Fruit fly (Drosophila melanogaster) whole organism, embryonic: ENCODE results near the gene Grip91.

ENCODE experiments used
- ATbp ChIP-seq: fragments of 200-800 bp; sonication (Bioruptor generic); optimal IDR thresholded peaks from 2 replicates; lab custom pipeline; 2017; ENCODE audit warnings: missing biosample characterization, mild to moderate bottlenecking, missing genetic modification characterization, missing genetic modification reagents
- Atf6 ChIP-seq: fragments of 200-800 bp; sonication (Bioruptor generic); IDR thresholded peaks from 2 replicates; pipeline ENCODE4 v1.3.6; 2022; ENCODE audit warnings: missing biosample characterization, missing genetic modification characterization
- B-H2 ChIP-seq: fragments of 200-800 bp; sonication (Bioruptor generic); optimal IDR thresholded peaks from 2 replicates; lab custom pipeline; 2018; ENCODE audit warnings: missing biosample characterization, mild to moderate bottlenecking, missing genetic modification characterization
- CG11247 ChIP-seq: fragments of 200-800 bp; sonication (Bioruptor generic); IDR thresholded peaks from 2 replicates; pipeline ENCODE4 v1.3.6; 2022; ENCODE audit warnings: missing biosample characterization, missing genetic modification characterization
- CG11696 ChIP-seq: fragments of 200-800 bp; sonication (Bioruptor generic); IDR thresholded peaks from 2 replicates; pipeline ENCODE4 v1.3.6; 2022; ENCODE audit warnings: missing biosample characterization, missing genetic modification characterization
- CG17186 ChIP-seq: fragments of 200-800 bp; sonication (Bioruptor generic); optimal IDR thresholded peaks from 3 replicates; lab custom pipeline; 2017; ENCODE audit warnings: missing biosample characterization, missing genetic modification reagents, missing genetic modification characterization
- CG17612 ChIP-seq: fragments of 200-800 bp; sonication (Bioruptor generic); IDR thresholded peaks from 2 replicates; pipeline ENCODE4 v1.3.6; 2022; ENCODE audit warnings: missing biosample characterization, missing genetic modification characterization
- CG18764 ChIP-seq: fragments of 200-800 bp; sonication (Bioruptor generic); optimal IDR thresholded peaks from 3 replicates; lab custom pipeline; 2016; ENCODE audit warnings: missing biosample characterization, missing genetic modification characterization
- CG31224 ChIP-seq: fragments of 200-800 bp; sonication (Bioruptor generic); IDR thresholded peaks from 2 replicates; pipeline ENCODE4 v1.3.6; 2022; ENCODE audit warnings: missing biosample characterization, missing genetic modification characterization
- CG31388 ChIP-seq: fragments of 200-800 bp; sonication (Bioruptor generic); optimal IDR thresholded peaks from 2 replicates; lab custom pipeline; 2016; ENCODE audit warnings: missing biosample characterization, missing genetic modification characterization
- CG31441 ChIP-seq: fragments of 200-800 bp; sonication (Bioruptor generic); IDR thresholded peaks from 2 replicates; pipeline ENCODE4 v1.3.6; 2022; ENCODE audit warnings: missing biosample characterization, missing genetic modification characterization
- CG32767 ChIP-seq: fragments of 200-800 bp; sonication (Bioruptor generic); IDR thresholded peaks from 2 replicates; pipeline ENCODE4 v1.3.6; 2022; ENCODE audit warnings: missing biosample characterization, missing genetic modification characterization
- CG5953 ChIP-seq: fragments of 200-800 bp; sonication (Bioruptor generic); IDR thresholded peaks from 2 replicates; pipeline ENCODE4 v1.3.6; 2022; ENCODE audit warnings: missing biosample characterization, missing genetic modification characterization
- CG6765 ChIP-seq: fragments of 200-800 bp; sonication (Bioruptor generic); optimal IDR thresholded peaks from 3 replicates; lab custom pipeline; 2017; ENCODE audit warnings: missing biosample characterization, mild to moderate bottlenecking, missing genetic modification characterization
- CG8290 ChIP-seq, 3 experiments: fragments of 200-800 bp; sonication (Bioruptor generic); optimal IDR thresholded peaks; 2 replicates each; lab custom pipeline; 2016 to 2019; ENCODE audit warnings: missing biosample characterization in 3 of 3, missing genetic modification characterization in 3 of 3, mild to moderate bottlenecking in 2 of 3, moderate library complexity in 1 of 3
- CG8388 ChIP-seq: fragments of 200-800 bp; sonication (Bioruptor generic); optimal IDR thresholded peaks from 2 replicates; lab custom pipeline; 2019; ENCODE audit warnings: missing biosample characterization, mild to moderate bottlenecking, missing genetic modification characterization, moderate library complexity
- Dip2 ChIP-seq: fragments of 200-800 bp; sonication (Bioruptor generic); IDR thresholded peaks from 2 replicates; pipeline ENCODE4 v1.3.6; 2022; ENCODE audit warnings: missing biosample characterization, missing genetic modification characterization
- Dp ChIP-seq: fragments of 200-800 bp; sonication (Bioruptor generic); optimal IDR thresholded peaks from 2 replicates; lab custom pipeline; 2018; ENCODE audit warnings: missing biosample characterization, mild to moderate bottlenecking, missing genetic modification characterization, moderate library complexity
- HHEX ChIP-seq: fragments of 200-800 bp; sonication (Bioruptor generic); optimal IDR thresholded peaks from 3 replicates; lab custom pipeline; 2017; ENCODE audit warnings: missing biosample characterization, mild to moderate bottlenecking, missing genetic modification characterization, missing genetic modification reagents
- Hmr ChIP-seq: fragments of 200-800 bp; sonication (Bioruptor generic); optimal IDR thresholded peaks from 3 replicates; lab custom pipeline; 2017; ENCODE audit warnings: mild to moderate bottlenecking, missing biosample characterization, missing genetic modification reagents, missing genetic modification characterization
- Hr51 ChIP-seq, 2 experiments: fragments of 200-800 bp; sonication (Bioruptor generic); optimal IDR thresholded peaks; 2 replicates in 1 of 2; 3 replicates in 1 of 2; lab custom pipeline; 2016 to 2018; ENCODE audit warnings: missing biosample characterization in 2 of 2, missing genetic modification characterization in 2 of 2, mild to moderate bottlenecking in 1 of 2, moderate library complexity in 1 of 2
- Hsf ChIP-seq: fragments of 200-800 bp; sonication (Bioruptor generic); optimal IDR thresholded peaks from 3 replicates; lab custom pipeline; 2016; ENCODE audit warnings: missing biosample characterization, missing genetic modification characterization
- Max ChIP-seq: fragments of 200-800 bp; sonication (Bioruptor generic); optimal IDR thresholded peaks from 2 replicates; lab custom pipeline; 2016; ENCODE audit warnings: missing biosample characterization, mild to moderate bottlenecking, missing genetic modification characterization
- NK7.1 ChIP-seq: fragments of 200-800 bp; sonication (Bioruptor generic); optimal IDR thresholded peaks from 3 replicates; lab custom pipeline; 2016; ENCODE audit warnings: missing biosample characterization, missing genetic modification characterization
- PHDP ChIP-seq: fragments of 200-800 bp; sonication (Bioruptor generic); optimal IDR thresholded peaks from 3 replicates; lab custom pipeline; 2018; ENCODE audit warnings: missing biosample characterization, mild to moderate bottlenecking, missing genetic modification characterization, moderate library complexity
- Poxn ChIP-seq: fragments of 200-800 bp; sonication (Bioruptor generic); IDR thresholded peaks from 2 replicates; pipeline ENCODE4 v1.3.6; 2022; ENCODE audit warnings: missing biosample characterization, missing genetic modification characterization
- Side ChIP-seq: fragments of 200-800 bp; sonication (Bioruptor generic); optimal IDR thresholded peaks from 2 replicates; lab custom pipeline; 2016; ENCODE audit warnings: missing biosample characterization, missing genetic modification characterization
- Taf1 ChIP-seq: fragments of 200-800 bp; sonication (Bioruptor generic); IDR thresholded peaks from 2 replicates; pipeline ENCODE4 v1.3.6; 2022; ENCODE audit warnings: missing biosample characterization, missing genetic modification characterization
- YL-1 ChIP-seq: fragments of 200-800 bp; sonication (Bioruptor generic); optimal IDR thresholded peaks from 3 replicates; lab custom pipeline; 2017; ENCODE audit warnings: missing biosample characterization, mild to moderate bottlenecking, missing genetic modification characterization
- ab ChIP-seq: fragments of 200-800 bp; sonication (Bioruptor generic); optimal IDR thresholded peaks from 2 replicates; lab custom pipeline; 2016; ENCODE audit warnings: missing biosample characterization, missing genetic modification characterization
- cato ChIP-seq: fragments of 200-800 bp; sonication (Bioruptor generic); optimal IDR thresholded peaks from 2 replicates; lab custom pipeline; 2016; ENCODE audit warnings: missing biosample characterization, missing genetic modification characterization, borderline replicate concordance
- chm ChIP-seq: fragments of 200-800 bp; sonication (Bioruptor generic); IDR thresholded peaks from 2 replicates; pipeline ENCODE4 v1.3.6; 2022; ENCODE audit warnings: missing biosample characterization, missing genetic modification characterization
- croc ChIP-seq: fragments of 200-800 bp; sonication (Bioruptor generic); conservative IDR thresholded peaks from 3 replicates; pipeline ENCODE4 v1.3.6; 2022; ENCODE audit warnings: missing biosample characterization, missing genetic modification characterization
- emc ChIP-seq: fragments of 200-800 bp; sonication (Bioruptor generic); optimal IDR thresholded peaks from 2 replicates; lab custom pipeline; 2016; ENCODE audit warnings: missing biosample characterization, missing genetic modification characterization
- en ChIP-seq: fragments of 200-800 bp; sonication (Bioruptor generic); optimal IDR thresholded peaks from 2 replicates; lab custom pipeline; 2016; ENCODE audit warnings: missing biosample characterization, missing genetic modification characterization
- fd3F ChIP-seq: fragments of 200-800 bp; sonication (Bioruptor generic); optimal IDR thresholded peaks from 2 replicates; lab custom pipeline; 2018; ENCODE audit warnings: missing biosample characterization, mild to moderate bottlenecking, missing genetic modification characterization, moderate library complexity
- fd96Cb ChIP-seq: fragments of 200-800 bp; sonication (Bioruptor generic); optimal IDR thresholded peaks from 2 replicates; lab custom pipeline; 2018; ENCODE audit warnings: missing biosample characterization, mild to moderate bottlenecking, missing genetic modification characterization, moderate library complexity
- fru ChIP-seq: fragments of >200 bp; optimal IDR thresholded peaks from 2 replicates; lab custom pipeline; 2017
- kah ChIP-seq: fragments of 200-800 bp; sonication (Bioruptor generic); optimal IDR thresholded peaks from 2 replicates; lab custom pipeline; 2018; ENCODE audit warnings: missing biosample characterization, mild to moderate bottlenecking, missing genetic modification characterization
- nau ChIP-seq: fragments of 200-800 bp; sonication (Bioruptor generic); optimal IDR thresholded peaks from 3 replicates; lab custom pipeline; 2017; ENCODE audit warnings: missing biosample characterization, mild to moderate bottlenecking, missing genetic modification characterization, missing genetic modification reagents
- run ChIP-seq: fragments of 200-800 bp; sonication (Bioruptor generic); optimal IDR thresholded peaks from 3 replicates; lab custom pipeline; 2018; ENCODE audit warnings: missing biosample characterization, mild to moderate bottlenecking, missing genetic modification characterization
- shn ChIP-seq: fragments of 200-800 bp; sonication (Bioruptor generic); optimal IDR thresholded peaks from 3 replicates; lab custom pipeline; 2016; ENCODE audit warnings: missing biosample characterization, missing genetic modification characterization
- sob ChIP-seq: fragments of 200-800 bp; sonication (Bioruptor generic); IDR thresholded peaks from 2 replicates; pipeline ENCODE4 v1.3.6; 2022; ENCODE audit warnings: missing biosample characterization, missing genetic modification characterization
- stc ChIP-seq: fragments of 200-800 bp; sonication (Bioruptor generic); IDR thresholded peaks from 2 replicates; pipeline ENCODE4 v1.3.6; 2022; ENCODE audit warnings: missing biosample characterization, missing genetic modification characterization
- stwl ChIP-seq: fragments of 200-800 bp; sonication (Bioruptor generic); optimal IDR thresholded peaks from 3 replicates; lab custom pipeline; 2018; ENCODE audit warnings: missing biosample characterization, mild to moderate bottlenecking, missing genetic modification characterization, moderate library complexity
- tgo ChIP-seq: fragments of 200-800 bp; sonication (Bioruptor generic); IDR thresholded peaks from 3 replicates; pipeline ENCODE4 v1.3.6; 2022; ENCODE audit warnings: missing biosample characterization, missing genetic modification characterization
- ttk ChIP-seq: fragments of 200-800 bp; sonication (Bioruptor generic); IDR thresholded peaks from 2 replicates; pipeline ENCODE4 v2.1.2; 2022; ENCODE audit warnings: missing biosample characterization, missing genetic modification characterization
- unpg ChIP-seq: fragments of 200-800 bp; sonication (Bioruptor generic); optimal IDR thresholded peaks from 3 replicates; lab custom pipeline; 2018; ENCODE audit warnings: missing biosample characterization, mild to moderate bottlenecking, missing genetic modification characterization, moderate library complexity
- vfl ChIP-seq: fragments of 200-800 bp; sonication (Bioruptor generic); optimal IDR thresholded peaks from 2 replicates; lab custom pipeline; 2016; ENCODE audit warnings: missing biosample characterization, missing genetic modification characterization

The Grip91 gene

dm6 chrX:13783958-13784907, 39.8 kb upstream of the Grip91 start (continued):
- TF ChIP-seq HHEX (GFP tag; lab: Kevin White, UChicago) (peak; percentile 15), Max (GFP tag; lab: Kevin White, UChicago) (peak; percentile 7), CG18764 (peak; percentile 16), Dip2 (GFP tag; lab: Robert Waterston, UW) (no peak), cato (GFP tag; lab: Kevin White, UChicago) (peak; percentile 10), Taf1 (GFP tag; lab: Robert Waterston, UW) (no peak), Poxn (GFP tag; lab: Robert Waterston, UW) (no peak), CG8388 (GFP tag; lab: Kevin White, UChicago) (peak; percentile 56), CG17186 (GFP tag; lab: Kevin White, UChicago) (no peak), ATbp (GFP tag; lab: Kevin White, UChicago) (peak; percentile 67), CG11247 (GFP tag; lab: Robert Waterston, UW) (no peak), Atf6 (peak; percentile 52; the same call in 1 of the 2 replicates), nau (GFP tag; lab: Kevin White, UChicago) (peak; percentile 19), Hmr (GFP tag; lab: Kevin White, UChicago) (peak; percentile 17), fd3F (GFP tag; lab: Kevin White, UChicago) (peak; percentile 5), tgo (GFP tag; lab: Robert Waterston, UW) (peak; percentile 47), CG8290 (GFP tag; optimal IDR thresholded peaks at IDR 0.05; lab: Kevin White, UChicago) (no peak), CG8290 (tag; optimal IDR thresholded peaks at IDR 0.05; lab: Kevin White, UChicago) (no peak), run (no peak), unpg (GFP tag; lab: Kevin White, UChicago) (peak; percentile 67), YL-1 (GFP tag; lab: Kevin White, UChicago) (no peak), CG11696 (GFP tag; lab: Robert Waterston, UW) (no peak), NK7.1 (GFP tag; lab: Kevin White, UChicago) (no peak), Side (no peak), vfl (GFP tag; lab: Kevin White, UChicago) (no peak), CG5953 (GFP tag; lab: Robert Waterston, UW) (no peak), emc (GFP tag; lab: Kevin White, UChicago) (no peak), ttk (GFP tag; lab: Robert Waterston, UW) (0 out of 2 replicates have a peak, but pooled peaks have one; percentile 14), CG31388 (GFP tag; lab: Kevin White, UChicago) (no peak), CG31224 (no peak), sob (no peak), B-H2 (GFP tag; lab: Kevin White, UChicago) (no peak), CG31441 (GFP tag; lab: Robert Waterston, UW) (peak; percentile 73), shn (GFP tag; lab: Kevin White, UChicago) (no peak), ab (no peak), kah (GFP tag; lab: Kevin White, UChicago) (no peak), stc (GFP tag; lab: Robert Waterston, UW) (peak; percentile 43), fd96Cb (peak; percentile 48), en (GFP tag; lab: Kevin White, UChicago) (no peak), croc (GFP tag; lab: Robert Waterston, UW) (peak; percentile 41; the same call in 2 of the 3 replicates), fru (no peak), Hsf (GFP tag; lab: Kevin White, UChicago) (peak; percentile 65), Hr51 (GFP tag; optimal IDR thresholded peaks at IDR 0.05; lab: Kevin White, UChicago) (peak in 1 of 2 experiments; percentile 63), chm (no peak), CG6765 (GFP tag; lab: Kevin White, UChicago) (no peak), stwl (tag; lab: Kevin White, UChicago) (no peak), Dp (GFP tag; lab: Kevin White, UChicago) (no peak), PHDP (peak; percentile 66), CG32767 (GFP tag; lab: Robert Waterston, UW) (no peak), CG17612 (GFP tag; lab: Robert Waterston, UW) (no peak)
